Fruit fly (Drosophila melanogaster) whole organism: Measurements from ENCODE around the gene CG17929.

Source experiments
- CG8478 ChIP-seq: fragments of >200 bp; optimal IDR thresholded peaks from 2 replicates; lab custom pipeline; 2018; ENCODE audit warnings: inconsistent platforms
- psq ChIP-seq: fragments of >200 bp; optimal IDR thresholded peaks from 2 replicates; lab custom pipeline; 2017

DNA sequence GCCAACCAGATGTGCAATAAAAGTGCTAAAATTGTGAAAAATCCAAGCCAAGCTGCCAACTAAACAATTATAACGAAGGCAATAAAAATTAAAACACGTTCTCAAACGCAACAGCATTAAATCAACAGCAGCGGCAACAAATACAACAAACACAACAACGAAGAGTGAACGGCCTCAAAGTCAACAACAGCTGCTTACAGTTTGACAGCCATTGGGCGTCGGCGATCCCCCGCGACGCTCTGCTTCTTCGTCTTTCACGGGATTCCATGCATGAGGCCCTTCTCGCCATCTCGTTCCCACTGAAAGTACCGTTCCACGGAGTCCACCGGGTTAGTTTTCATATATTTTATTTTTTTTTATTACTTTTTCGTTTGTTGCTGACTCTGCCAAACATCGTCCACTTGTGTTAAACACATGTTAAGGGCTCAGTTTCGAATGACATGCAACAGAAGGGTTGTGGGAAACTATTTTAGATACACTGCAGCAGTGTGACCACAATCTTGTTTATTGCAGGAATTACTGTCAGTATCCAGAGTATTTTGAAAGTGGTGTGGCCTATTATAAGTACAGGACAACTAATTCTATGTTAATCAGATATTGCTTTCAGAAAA lies 43.1 kb upstream of the CG17929 start:
- TF ChIP-seq psq (lab: Kevin White, UChicago), result no peak
- no peak for TF ChIP-seq CG8478
